Worm (Caenorhabditis elegans): ENCODE data around the gene tag-273.

Gene tag-273

DNA sequence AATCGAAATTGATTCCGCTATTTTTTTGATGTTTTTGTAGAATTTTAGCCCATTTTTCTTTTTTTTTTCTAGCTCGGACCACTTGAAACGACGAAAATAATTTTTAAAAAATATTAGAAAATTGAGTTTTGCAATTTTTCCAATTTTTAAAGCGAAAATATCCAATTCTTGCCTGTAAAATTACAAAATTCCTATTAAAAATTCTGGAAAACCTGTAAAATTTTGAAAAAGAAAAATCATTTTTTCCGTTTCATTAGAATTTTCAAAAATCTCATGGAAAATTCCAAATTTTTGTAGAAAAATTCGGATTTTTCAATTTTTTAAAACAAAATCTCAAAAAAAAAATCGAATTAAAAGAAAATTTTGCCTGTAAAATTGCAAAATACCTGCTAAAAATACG, 36.0 kb downstream of the tag-273 start:
- no peak for TF ChIP-seq T22C8.4 (GFP tag; IDR thresholded peaks at IDR 0.05)
- TF ChIP-seq cog-1 (tag; optimal IDR thresholded peaks at IDR 0.05) = no peak
- no peak for TF ChIP-seq ztf-29 (GFP tag; IDR thresholded peaks at IDR 0.05)
- no peak for TF ChIP-seq flt-1 (GFP tag; IDR thresholded peaks at IDR 0.05)
- no peak for TF ChIP-seq ztf-23 (GFP tag; IDR thresholded peaks at IDR 0.05)
- TF ChIP-seq tab-1 (GFP tag; IDR thresholded peaks at IDR 0.05) = no peak
- TF ChIP-seq ref-1 (GFP tag; conservative IDR thresholded peaks at IDR 0.05) = no peak
- TF ChIP-seq med-1 (GFP tag; optimal IDR thresholded peaks at IDR 0.05; ENCODE audit: insufficient read depth) = no peak
- TF ChIP-seq klf-2 (GFP tag; conservative IDR thresholded peaks at IDR 0.05) = no peak

DNA sequence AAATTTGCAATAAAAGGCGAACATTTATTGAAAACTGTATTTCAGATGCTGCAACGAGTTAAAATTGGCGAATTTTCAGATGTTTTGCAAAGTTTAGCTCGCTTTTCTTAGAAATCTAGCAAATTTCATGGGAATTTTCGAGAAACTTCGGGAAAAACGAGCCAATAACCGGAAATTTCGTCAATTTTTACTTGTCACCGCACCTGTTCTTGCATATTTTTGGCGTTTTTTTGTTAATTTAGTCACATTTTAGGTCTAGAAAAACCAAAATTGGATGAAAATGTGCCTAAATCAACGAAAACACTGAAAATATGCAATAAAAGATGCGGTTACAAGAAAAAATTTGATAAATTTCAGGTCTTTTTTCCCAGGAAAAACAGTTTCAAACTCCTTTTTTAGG, 38.1 kb downstream of the tag-273 start:
- no peak for TF ChIP-seq tab-1 (GFP tag; IDR thresholded peaks at IDR 0.05)
- no peak for TF ChIP-seq flt-1 (GFP tag; IDR thresholded peaks at IDR 0.05)
- TF ChIP-seq med-1 (GFP tag; optimal IDR thresholded peaks at IDR 0.05; ENCODE audit: insufficient read depth) = no peak
- no peak for TF ChIP-seq ztf-23 (GFP tag; IDR thresholded peaks at IDR 0.05)
- no peak for TF ChIP-seq ztf-29 (GFP tag; IDR thresholded peaks at IDR 0.05)
- no peak for TF ChIP-seq cog-1 (tag; optimal IDR thresholded peaks at IDR 0.05)
- no peak for TF ChIP-seq T22C8.4 (GFP tag; IDR thresholded peaks at IDR 0.05)
- no peak for TF ChIP-seq klf-2 (GFP tag; conservative IDR thresholded peaks at IDR 0.05)

DNA sequence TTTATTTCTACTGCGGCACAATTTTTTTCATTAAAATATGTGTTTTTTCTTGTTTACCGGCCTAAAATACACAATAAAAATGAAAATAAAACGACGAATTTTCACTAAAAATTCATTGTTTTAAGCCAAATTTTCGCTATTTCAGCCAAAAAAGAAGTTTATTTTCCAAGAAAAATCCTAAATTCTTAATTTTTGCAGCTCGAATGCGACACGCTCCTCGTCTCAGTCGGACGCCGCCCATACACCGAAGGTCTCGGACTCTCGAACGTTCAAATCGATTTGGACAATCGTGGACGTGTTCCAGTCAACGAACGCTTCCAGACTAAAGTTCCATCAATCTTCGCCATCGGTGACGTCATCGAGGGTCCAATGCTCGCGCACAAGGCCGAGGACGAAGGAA, 38.9 kb downstream of the tag-273 start:
- no peak for TF ChIP-seq klf-2 (GFP tag; conservative IDR thresholded peaks at IDR 0.05)
- no peak for TF ChIP-seq med-1 (GFP tag; optimal IDR thresholded peaks at IDR 0.05; ENCODE audit: insufficient read depth)
- TF ChIP-seq tab-1 (GFP tag; IDR thresholded peaks at IDR 0.05) = no peak
- no peak for TF ChIP-seq ztf-29 (GFP tag; IDR thresholded peaks at IDR 0.05)
- no peak for TF ChIP-seq flt-1 (GFP tag; IDR thresholded peaks at IDR 0.05)
- no peak for TF ChIP-seq ref-1 (GFP tag; conservative IDR thresholded peaks at IDR 0.05)
- TF ChIP-seq ztf-23 (GFP tag; IDR thresholded peaks at IDR 0.05) = no peak
- no peak for TF ChIP-seq T22C8.4 (GFP tag; IDR thresholded peaks at IDR 0.05)
- TF ChIP-seq cog-1 (tag; optimal IDR thresholded peaks at IDR 0.05) = no peak

DNA sequence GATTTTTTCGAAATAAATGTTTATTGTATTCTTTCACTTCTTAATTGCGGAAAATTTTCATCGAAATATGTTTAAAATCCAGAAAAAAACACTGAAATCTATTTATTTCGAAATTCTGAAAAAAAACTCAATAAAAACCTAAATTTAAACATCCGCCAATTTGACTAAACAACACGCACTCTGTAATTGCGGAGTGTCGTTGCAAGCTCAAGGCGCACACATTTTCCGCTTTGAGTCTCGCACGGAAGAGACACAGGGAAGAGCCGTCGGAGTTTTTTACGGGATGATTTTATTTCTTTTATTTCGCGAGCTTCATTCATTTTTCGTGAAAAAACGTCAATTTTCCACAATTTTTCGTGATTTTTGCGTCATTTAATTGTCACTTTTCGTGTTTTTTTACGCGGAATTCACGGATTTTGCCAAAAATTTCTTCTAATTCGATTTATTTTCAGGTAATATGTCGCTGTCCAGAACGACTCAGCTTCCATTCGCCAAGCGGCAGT, 40.9 kb downstream of the tag-273 start, which contains the start of gene dld-1:
Gene dld-1, plus strand, starts transcription at position 453 of the 503 bp plus-strand sequence.
- no peak for TF ChIP-seq med-1 (GFP tag; optimal IDR thresholded peaks at IDR 0.05; ENCODE audit: insufficient read depth)
- peak; percentile 32; the same call in 1 of the 2 replicates for TF ChIP-seq T22C8.4 (GFP tag; IDR thresholded peaks at IDR 0.05)
- peak; percentile 43; the same call in 1 of the 2 replicates for TF ChIP-seq flt-1 (GFP tag; IDR thresholded peaks at IDR 0.05)
- TF ChIP-seq ref-1 (GFP tag; conservative IDR thresholded peaks at IDR 0.05) = no peak
- TF ChIP-seq ztf-29 (GFP tag; IDR thresholded peaks at IDR 0.05) = peak; percentile 36; the same call in 1 of the 2 replicates
- TF ChIP-seq ztf-23 (GFP tag; IDR thresholded peaks at IDR 0.05) = 0 out of 2 replicates have a peak, but pooled peaks have one; percentile 49
- TF ChIP-seq cog-1 (tag; optimal IDR thresholded peaks at IDR 0.05) = peak; percentile 70
- TF ChIP-seq klf-2 (GFP tag; conservative IDR thresholded peaks at IDR 0.05) = no peak; the same call in 1 of the 2 replicates
- no peak for TF ChIP-seq tab-1 (GFP tag; IDR thresholded peaks at IDR 0.05)

DNA sequence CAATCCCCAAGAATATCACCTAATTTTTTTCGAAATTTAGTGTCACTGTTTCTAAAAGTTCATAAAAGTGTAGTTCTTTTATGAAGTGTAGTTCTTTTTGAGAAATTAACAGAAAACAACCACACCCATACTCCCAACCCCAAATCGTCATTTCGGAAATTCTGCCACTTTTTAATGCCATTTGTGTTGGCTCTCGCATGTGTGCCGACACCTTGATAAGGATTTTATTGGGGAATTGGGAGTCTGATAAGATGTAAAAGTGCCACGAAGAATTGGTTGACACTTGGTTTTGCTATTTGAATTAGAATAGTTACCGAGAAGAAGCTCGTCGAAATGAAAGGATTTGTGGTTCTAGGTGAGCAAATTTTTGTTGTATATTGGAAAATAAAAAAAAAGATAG, 48.3 kb downstream of the tag-273 start, which contains the start of gene nspg-9:
Gene nspg-9, plus strand, starts transcription at position 234 of the 400 bp plus-strand sequence.
- no peak for TF ChIP-seq ref-1 (GFP tag; conservative IDR thresholded peaks at IDR 0.05)
- no peak for TF ChIP-seq cog-1 (tag; optimal IDR thresholded peaks at IDR 0.05)
- TF ChIP-seq med-1 (GFP tag; optimal IDR thresholded peaks at IDR 0.05; ENCODE audit: insufficient read depth) = no peak
- TF ChIP-seq ztf-29 (GFP tag; IDR thresholded peaks at IDR 0.05) = no peak
- no peak for TF ChIP-seq klf-2 (GFP tag; conservative IDR thresholded peaks at IDR 0.05)
- TF ChIP-seq ztf-23 (GFP tag; IDR thresholded peaks at IDR 0.05) = no peak
- TF ChIP-seq tab-1 (GFP tag; IDR thresholded peaks at IDR 0.05) = no peak
- no peak for TF ChIP-seq flt-1 (GFP tag; IDR thresholded peaks at IDR 0.05)
- no peak for TF ChIP-seq T22C8.4 (GFP tag; IDR thresholded peaks at IDR 0.05)

DNA sequence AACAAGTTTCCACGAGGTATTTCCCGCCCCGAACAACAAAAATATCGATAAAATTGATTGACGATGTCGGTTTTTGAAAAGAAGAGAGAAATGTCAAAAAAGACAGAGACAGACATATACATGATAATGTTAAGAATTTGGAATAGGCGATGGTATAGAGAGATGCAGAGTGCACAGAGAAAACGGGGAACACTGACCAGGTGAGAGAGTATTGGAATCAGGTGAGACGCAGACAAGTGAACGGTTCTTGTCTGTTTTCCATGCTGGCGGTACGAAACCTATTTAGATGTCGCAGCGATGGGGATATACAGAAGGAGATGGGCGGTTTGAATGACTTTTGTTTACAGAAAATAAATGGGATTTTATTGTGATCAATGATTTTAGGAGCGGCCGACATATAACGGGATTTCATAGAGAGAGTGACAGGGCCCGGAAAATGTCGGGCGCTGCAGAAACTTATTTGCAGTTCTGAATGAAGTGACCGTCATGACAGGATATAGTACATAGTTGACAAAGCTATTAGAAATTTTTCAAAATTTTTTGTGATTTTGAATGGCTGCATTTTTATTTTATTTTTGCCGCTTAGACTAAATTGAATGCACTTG, 59.7 kb downstream of the tag-273 start:
- TF ChIP-seq klf-2 (GFP tag; conservative IDR thresholded peaks at IDR 0.05) (no peak), med-1 (GFP tag; optimal IDR thresholded peaks at IDR 0.05; ENCODE audit: insufficient read depth) (no peak), ref-1 (GFP tag; conservative IDR thresholded peaks at IDR 0.05) (no peak), ztf-23 (GFP tag; IDR thresholded peaks at IDR 0.05) (no peak), flt-1 (GFP tag; IDR thresholded peaks at IDR 0.05) (no peak), cog-1 (tag; optimal IDR thresholded peaks at IDR 0.05) (no peak), ztf-29 (GFP tag; IDR thresholded peaks at IDR 0.05) (no peak), tab-1 (GFP tag; IDR thresholded peaks at IDR 0.05) (no peak), T22C8.4 (GFP tag; IDR thresholded peaks at IDR 0.05) (no peak)

DNA sequence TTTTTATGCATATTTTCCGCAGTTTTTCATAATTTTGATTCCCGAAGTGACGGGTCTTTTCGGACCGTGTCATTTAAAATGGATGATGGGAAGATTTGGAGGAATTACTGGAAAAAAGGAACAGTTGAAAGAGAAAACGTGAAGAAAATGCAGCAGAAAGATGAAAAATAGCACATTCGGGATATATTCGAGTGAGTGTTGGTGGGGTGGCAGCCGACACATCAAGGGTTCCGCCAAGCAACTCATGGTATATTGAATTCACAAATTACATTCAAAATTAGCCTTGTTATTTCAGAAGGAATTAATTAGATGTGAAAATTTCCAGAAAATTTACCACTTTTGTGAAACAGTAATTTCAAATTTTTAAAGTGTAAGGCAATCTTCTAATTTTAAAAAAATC, 60.9 kb downstream of the tag-273 start, which contains the start of gene tra-3:
Gene tra-3, minus strand, starts transcription at position 107 of the 400 bp plus-strand sequence.
- TF ChIP-seq T22C8.4 (GFP tag; IDR thresholded peaks at IDR 0.05) (no peak), ztf-29 (GFP tag; IDR thresholded peaks at IDR 0.05) (no peak), klf-2 (GFP tag; conservative IDR thresholded peaks at IDR 0.05) (no peak), cog-1 (tag; optimal IDR thresholded peaks at IDR 0.05) (no peak), med-1 (GFP tag; optimal IDR thresholded peaks at IDR 0.05; ENCODE audit: insufficient read depth) (no peak), ztf-23 (GFP tag; IDR thresholded peaks at IDR 0.05) (no peak), tab-1 (GFP tag; IDR thresholded peaks at IDR 0.05) (no peak), ref-1 (GFP tag; conservative IDR thresholded peaks at IDR 0.05) (no peak), flt-1 (GFP tag; IDR thresholded peaks at IDR 0.05) (no peak)

DNA sequence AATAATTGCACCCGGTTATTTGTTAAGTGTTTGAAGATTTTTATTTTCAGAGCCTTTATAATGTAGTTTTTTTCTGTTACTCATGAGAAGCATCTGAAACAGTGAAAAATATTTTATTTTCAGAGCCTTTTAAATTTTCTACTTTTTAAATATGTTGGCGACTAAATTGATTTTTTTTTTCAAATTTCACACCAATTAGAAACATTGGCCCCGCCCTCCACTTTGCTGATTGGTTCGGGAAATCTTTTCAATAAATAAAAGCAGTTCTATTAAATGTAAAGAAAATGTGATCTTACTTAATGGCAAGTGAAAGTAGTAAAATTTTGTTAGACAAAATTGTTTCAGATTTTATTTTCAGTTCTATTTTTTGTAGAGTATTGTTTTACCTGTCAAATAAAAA, 67.6 kb downstream of the tag-273 start:
- TF ChIP-seq flt-1 (GFP tag; IDR thresholded peaks at IDR 0.05) = no peak
- no peak for TF ChIP-seq med-1 (GFP tag; optimal IDR thresholded peaks at IDR 0.05; ENCODE audit: insufficient read depth)
- no peak for TF ChIP-seq ref-1 (GFP tag; conservative IDR thresholded peaks at IDR 0.05)
- no peak for TF ChIP-seq cog-1 (tag; optimal IDR thresholded peaks at IDR 0.05)
- no peak for TF ChIP-seq klf-2 (GFP tag; conservative IDR thresholded peaks at IDR 0.05)
- TF ChIP-seq tab-1 (GFP tag; IDR thresholded peaks at IDR 0.05) = no peak
- no peak for TF ChIP-seq T22C8.4 (GFP tag; IDR thresholded peaks at IDR 0.05)
- no peak for TF ChIP-seq ztf-29 (GFP tag; IDR thresholded peaks at IDR 0.05)
- TF ChIP-seq ztf-23 (GFP tag; IDR thresholded peaks at IDR 0.05) = no peak
